Worm (Caenorhabditis elegans) whole organism, late embryonic: Measurements from ENCODE around the gene ppt-1.

Source experiments
- C08G9.2 ChIP-seq: sonication (generic microtip); optimal IDR thresholded peaks from 2 replicates; lab custom pipeline; 2016; ENCODE audit warnings: mild to moderate bottlenecking, missing genetic modification characterization, moderate library complexity, missing compliant biosample characterization
- C38D4.7 ChIP-seq: fragments of 200-800 bp; sonication (Bioruptor generic); optimal IDR thresholded peaks from 2 replicates; lab custom pipeline; 2018; ENCODE audit warnings: mild to moderate bottlenecking, missing genetic modification characterization, moderate library complexity, missing compliant biosample characterization
- F13H6.1 ChIP-seq: sonication (generic microtip); optimal IDR thresholded peaks from 2 replicates; lab custom pipeline; 2016; ENCODE audit warnings: missing genetic modification characterization, missing compliant biosample characterization
- T23F11.4 ChIP-seq: fragments of 200-800 bp; sonication (Bioruptor generic); optimal IDR thresholded peaks from 2 replicates; lab custom pipeline; 2018; ENCODE audit warnings: mild to moderate bottlenecking, missing genetic modification characterization, missing compliant biosample characterization
- Y22D7AL.16 ChIP-seq: sonication (generic microtip); optimal IDR thresholded peaks from 2 replicates; lab custom pipeline; 2016; ENCODE audit warnings: missing genetic modification characterization, missing compliant biosample characterization
- ahr-1 ChIP-seq: sonication (generic microtip); optimal IDR thresholded peaks from 2 replicates; lab custom pipeline; 2016; ENCODE audit warnings: missing genetic modification characterization, missing compliant biosample characterization
- ama-1 ChIP-seq: fragments of 150-350 bp; optimal IDR thresholded peaks from 2 replicates; lab custom pipeline; 2014
- ceh-2 ChIP-seq: sonication (generic microtip); optimal IDR thresholded peaks from 2 replicates; lab custom pipeline; 2016; ENCODE audit warnings: missing genotype, missing genetic modification characterization, missing compliant biosample characterization
- ceh-22 ChIP-seq: sonication (generic microtip); optimal IDR thresholded peaks from 2 replicates; lab custom pipeline; 2017; ENCODE audit warnings: missing biosample characterization, missing genetic modification characterization
- ceh-24 ChIP-seq: sonication (generic microtip); optimal IDR thresholded peaks from 2 replicates; lab custom pipeline; 2016; ENCODE audit warnings: mild to moderate bottlenecking, missing genetic modification characterization, missing compliant biosample characterization
- ceh-34 ChIP-seq: sonication (generic microtip); optimal IDR thresholded peaks from 2 replicates; lab custom pipeline; 2016; ENCODE audit warnings: mild to moderate bottlenecking, missing genetic modification characterization, missing compliant biosample characterization
- ceh-45 ChIP-seq: fragments of 200-800 bp; sonication (Bioruptor generic); IDR thresholded peaks from 2 replicates; pipeline ENCODE4 v1.3.6; 2022; ENCODE audit warnings: missing genetic modification reagents, missing genetic modification characterization, missing compliant biosample characterization
- ceh-48 ChIP-seq: sonication (generic microtip); optimal IDR thresholded peaks from 2 replicates; lab custom pipeline; 2016; ENCODE audit warnings: missing genetic modification characterization, inconsistent platforms, missing compliant biosample characterization
- elt-2 ChIP-seq: sonication (generic microtip); optimal IDR thresholded peaks from 2 replicates; lab custom pipeline; 2016; ENCODE audit warnings: missing genetic modification reagents, missing genetic modification characterization, missing compliant biosample characterization
- elt-4 ChIP-seq: sonication (generic microtip); optimal IDR thresholded peaks from 2 replicates; lab custom pipeline; 2016; ENCODE audit warnings: missing genetic modification characterization, missing compliant biosample characterization
- fkh-6 ChIP-seq: sonication (generic microtip); optimal IDR thresholded peaks from 2 replicates; lab custom pipeline; 2016; ENCODE audit warnings: missing genetic modification characterization, missing compliant biosample characterization
- gmeb-2 ChIP-seq: sonication (generic microtip); optimal IDR thresholded peaks from 2 replicates; lab custom pipeline; 2016; ENCODE audit warnings: missing genetic modification characterization, inconsistent platforms, missing compliant biosample characterization
- hlh-13 ChIP-seq: fragments of 200-800 bp; sonication (Bioruptor generic); optimal IDR thresholded peaks from 2 replicates; lab custom pipeline; 2018; ENCODE audit warnings: mild to moderate bottlenecking, missing genetic modification characterization, missing compliant biosample characterization
- hlh-15 ChIP-seq: sonication (generic microtip); optimal IDR thresholded peaks from 2 replicates; lab custom pipeline; 2016; ENCODE audit warnings: missing genetic modification characterization, missing compliant biosample characterization
- hlh-30 ChIP-seq: sonication (generic microtip); optimal IDR thresholded peaks from 2 replicates; lab custom pipeline; 2017; ENCODE audit warnings: antibody characterized with exemption, missing genetic modification characterization, missing compliant biosample characterization; ENCODE audit not compliant: insufficient read depth
- hlh-8 ChIP-seq: sonication (generic microtip); optimal IDR thresholded peaks from 2 replicates; lab custom pipeline; 2016; ENCODE audit warnings: missing genotype, missing genetic modification characterization, missing compliant biosample characterization
- lim-6 ChIP-seq: sonication (generic microtip); optimal IDR thresholded peaks from 2 replicates; lab custom pipeline; 2016; ENCODE audit warnings: missing genetic modification characterization, missing compliant biosample characterization
- lin-11 ChIP-seq: fragments of 200-800 bp; sonication (Bioruptor generic); optimal IDR thresholded peaks from 2 replicates; lab custom pipeline; 2018; ENCODE audit warnings: mild to moderate bottlenecking, missing genetic modification characterization, missing compliant biosample characterization
- madf-2 ChIP-seq: sonication (generic microtip); optimal IDR thresholded peaks from 2 replicates; lab custom pipeline; 2017; ENCODE audit warnings: missing genetic modification characterization, missing compliant biosample characterization
- mec-3 ChIP-seq: sonication (generic microtip); optimal IDR thresholded peaks from 2 replicates; lab custom pipeline; 2016; ENCODE audit warnings: borderline replicate concordance, missing genetic modification characterization, missing compliant biosample characterization
- nfya-1 ChIP-seq: sonication (generic microtip); optimal IDR thresholded peaks from 2 replicates; lab custom pipeline; 2017; ENCODE audit warnings: missing genetic modification characterization, mild to moderate bottlenecking, missing compliant biosample characterization, antibody characterized with exemption, moderate library complexity
- npax-4 ChIP-seq: sonication (generic microtip); optimal IDR thresholded peaks from 2 replicates; lab custom pipeline; 2016; ENCODE audit warnings: missing genetic modification characterization, missing compliant biosample characterization
- pha-2 ChIP-seq: sonication (generic microtip); optimal IDR thresholded peaks from 2 replicates; lab custom pipeline; 2017; ENCODE audit warnings: mild to moderate bottlenecking, missing genetic modification characterization, missing compliant biosample characterization
- pha-4 ChIP-seq: fragments of 150-350 bp; optimal IDR thresholded peaks from 2 replicates; lab custom pipeline; 2018; ENCODE audit warnings: missing biosample characterization, missing genetic modification reagents, missing genetic modification characterization
- ref-2 ChIP-seq: sonication (generic microtip); optimal IDR thresholded peaks from 2 replicates; lab custom pipeline; 2016; ENCODE audit warnings: missing genetic modification characterization, missing compliant biosample characterization
- sdc-2 ChIP-seq: sonication (generic microtip); optimal IDR thresholded peaks from 2 replicates; lab custom pipeline; 2016; ENCODE audit warnings: missing genotype, missing genetic modification characterization, missing compliant biosample characterization
- tbx-2 ChIP-seq: sonication (generic microtip); optimal IDR thresholded peaks from 2 replicates; lab custom pipeline; 2016; ENCODE audit warnings: missing genetic modification characterization, missing compliant biosample characterization
- unc-3 ChIP-seq, 2 experiments: fragments of 200-800 bp in 1 of 2; sonication (Bioruptor generic) in 1 of 2; sonication (generic microtip) in 1 of 2; conservative IDR thresholded peaks in 1 of 2; optimal IDR thresholded peaks in 1 of 2; 2 replicates each; pipeline versions ENCODE4 v1.3.6 to Lab custom; 2016 to 2022; ENCODE audit warnings: missing compliant biosample characterization in 2 of 2, missing genetic modification characterization in 2 of 2, missing genetic modification reagents in 1 of 2
- unc-42 ChIP-seq: sonication (generic microtip); optimal IDR thresholded peaks from 2 replicates; lab custom pipeline; 2016; ENCODE audit warnings: missing genotype, missing genetic modification characterization, missing compliant biosample characterization
- unc-55 ChIP-seq: sonication (generic microtip); optimal IDR thresholded peaks from 2 replicates; lab custom pipeline; 2017; ENCODE audit warnings: missing biosample characterization, missing genetic modification reagents, missing genetic modification characterization
- zip-5 ChIP-seq: sonication (generic microtip); optimal IDR thresholded peaks from 2 replicates; lab custom pipeline; 2016; ENCODE audit warnings: missing genetic modification characterization, missing compliant biosample characterization

Gene ppt-1

ce11 chrV:6655174-6655573 lies 29.0 kb upstream of the ppt-1 start, which contains the start of gene syx-18:
Gene syx-18, minus strand, starts transcription at chrV:6655449.
- no peak for TF ChIP-seq hlh-8
- no peak for TF ChIP-seq lin-11 (tag; lab: Kevin White, UChicago)
- TF ChIP-seq nfya-1 (tag; lab: Kevin White, UChicago): no peak
- TF ChIP-seq lim-6: no peak
- TF ChIP-seq fkh-6 (tag; lab: Kevin White, UChicago): no peak
- TF ChIP-seq ahr-1 (tag; lab: Kevin White, UChicago): no peak
- TF ChIP-seq, all 69 proteins: peak for 0

ce11 chrV:6652051-6652450 lies 25.9 kb upstream of the ppt-1 start, which contains the start of gene T10H9.8:
Gene T10H9.8, plus strand, starts transcription at chrV:6652351.
- TF ChIP-seq sdc-2 (tag; lab: Kevin White, UChicago) (no peak), Y22D7AL.16 (tag; lab: Kevin White, UChicago) (no peak), ceh-48 (tag; lab: Kevin White, UChicago) (no peak), hlh-13 (GFP tag; lab: Kevin White, UChicago) (no peak)

DNA sequence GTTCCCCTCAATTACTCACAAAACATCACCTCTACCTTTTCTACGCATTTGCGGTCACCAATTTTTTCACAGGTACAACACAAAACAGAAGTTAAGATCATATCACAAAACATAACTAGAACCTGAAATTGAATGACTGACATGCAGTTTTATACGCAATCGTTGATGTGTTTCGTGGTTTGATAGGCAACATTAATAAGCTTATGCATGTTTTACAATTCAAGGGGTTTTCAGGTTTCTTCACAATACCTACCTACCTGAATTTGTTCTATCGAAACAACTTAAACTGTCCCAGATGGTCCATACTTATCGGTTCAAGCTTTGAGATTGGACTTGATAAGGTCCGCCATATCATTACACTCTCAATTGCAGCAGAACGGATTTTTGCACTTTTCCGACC lies 24.4 kb upstream of the ppt-1 start:
- TF ChIP-seq lim-6: no peak
- TF ChIP-seq hlh-30 (tag; lab: Kevin White, UChicago): no peak
- TF ChIP-seq ceh-34 (tag; lab: Kevin White, UChicago): no peak
- no peak for TF ChIP-seq elt-4 (tag; lab: Kevin White, UChicago)
- TF ChIP-seq F13H6.1: no peak
- TF ChIP-seq ceh-45 (GFP tag; lab: Robert Waterston, UW): no peak
- no peak for TF ChIP-seq ama-1 (lab: Kevin White, UChicago)
- TF ChIP-seq, all 69 proteins: peak for 0

ce11 chrV:6649317-6649716 lies 23.2 kb upstream of the ppt-1 start, which contains the start of gene T10H9.1:
Gene T10H9.1, plus strand, starts transcription at chrV:6649617.
- TF ChIP-seq unc-3 (GFP tag; conservative IDR thresholded peaks at IDR 0.05; lab: Robert Waterston, UW): no peak
- no peak for TF ChIP-seq unc-3 (tag; optimal IDR thresholded peaks at IDR 0.05; lab: Kevin White, UChicago)
- TF ChIP-seq mec-3 (tag; lab: Kevin White, UChicago): no peak
- no peak for TF ChIP-seq F13H6.1
- TF ChIP-seq sdc-2 (tag; lab: Kevin White, UChicago): no peak
- no peak for TF ChIP-seq pha-2 (tag; lab: Kevin White, UChicago)
- no peak for TF ChIP-seq ref-2 (tag; lab: Kevin White, UChicago)
- no peak for TF ChIP-seq madf-2 (tag; lab: Kevin White, UChicago)
- TF ChIP-seq zip-5 (tag; lab: Kevin White, UChicago): no peak
- TF ChIP-seq elt-2 (tag; lab: Kevin White, UChicago): no peak
- TF ChIP-seq C08G9.2 (tag; lab: Kevin White, UChicago): no peak
- no peak for TF ChIP-seq tbx-2 (tag; lab: Kevin White, UChicago)
- no peak for TF ChIP-seq ceh-24 (tag; lab: Kevin White, UChicago)
- TF ChIP-seq unc-55: no peak
- no peak for TF ChIP-seq lin-11 (tag; lab: Kevin White, UChicago)
- no peak for TF ChIP-seq hlh-15 (tag; lab: Kevin White, UChicago)
- TF ChIP-seq ceh-2 (tag; lab: Kevin White, UChicago): no peak
- TF ChIP-seq hlh-8: no peak
- TF ChIP-seq C38D4.7 (GFP tag; lab: Kevin White, UChicago): no peak

DNA sequence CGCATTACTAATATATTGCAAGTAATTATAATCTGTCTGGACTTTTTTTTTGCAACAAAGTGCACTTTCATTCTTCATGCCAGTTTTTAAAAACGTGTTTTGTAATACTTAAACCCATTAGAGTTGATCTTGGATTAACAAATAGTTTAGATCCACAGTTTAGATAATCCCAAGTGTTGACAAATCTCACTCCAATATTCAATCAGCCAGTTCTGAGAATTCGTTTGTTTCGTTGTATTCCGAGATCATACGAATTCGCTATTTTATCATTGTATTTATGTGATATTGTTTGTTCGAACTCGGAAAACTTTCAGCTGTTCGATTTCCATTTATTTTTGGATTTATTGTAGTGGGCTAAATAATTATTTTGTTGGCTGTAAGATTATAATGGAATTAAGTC lies 19.7 kb upstream of the ppt-1 start:
- no peak for TF ChIP-seq ceh-2 (tag; lab: Kevin White, UChicago)
- TF ChIP-seq ceh-48 (tag; lab: Kevin White, UChicago): no peak
- no peak for TF ChIP-seq hlh-8
- no peak for TF ChIP-seq gmeb-2 (tag; lab: Kevin White, UChicago)
- no peak for TF ChIP-seq lin-11 (tag; lab: Kevin White, UChicago)
- TF ChIP-seq ceh-22 (tag; lab: Kevin White, UChicago): no peak
- no peak for TF ChIP-seq npax-4 (tag; lab: Kevin White, UChicago)
- no peak for TF ChIP-seq tbx-2 (tag; lab: Kevin White, UChicago)
- TF ChIP-seq unc-3 (GFP tag; conservative IDR thresholded peaks at IDR 0.05; lab: Robert Waterston, UW): no peak
- no peak for TF ChIP-seq unc-3 (tag; optimal IDR thresholded peaks at IDR 0.05; lab: Kevin White, UChicago)
- no peak for TF ChIP-seq sdc-2 (tag; lab: Kevin White, UChicago)
- TF ChIP-seq unc-42 (tag; lab: Kevin White, UChicago): no peak
- TF ChIP-seq T23F11.4 (GFP tag; lab: Kevin White, UChicago): no peak
- TF ChIP-seq pha-4 (tag; lab: Kevin White, UChicago): no peak
